Fruit fly (Drosophila melanogaster) whole organism, embryonic: ENCODE results near the gene Neurl4.

Experiments used
- ATbp ChIP-seq: fragments of 200-800 bp; sonication (Bioruptor generic); optimal IDR thresholded peaks from 2 replicates; lab custom pipeline; 2017; ENCODE audit warnings: missing biosample characterization, mild to moderate bottlenecking, missing genetic modification characterization, missing genetic modification reagents
- Ada2b ChIP-seq: fragments of 200-800 bp; sonication (Bioruptor generic); IDR thresholded peaks from 2 replicates; pipeline ENCODE4 v1.3.6; 2022; ENCODE audit warnings: missing biosample characterization, missing genetic modification characterization
- Adf1 ChIP-seq: fragments of 200-800 bp; sonication (Bioruptor generic); IDR thresholded peaks from 2 replicates; pipeline ENCODE4 v1.3.6; 2022; ENCODE audit warnings: missing biosample characterization, missing genetic modification characterization
- Aef1 ChIP-seq: fragments of 200-800 bp; sonication (Bioruptor generic); IDR thresholded peaks from 3 replicates; pipeline ENCODE4 v1.3.6; 2022; ENCODE audit warnings: missing biosample characterization, missing genetic modification characterization
- Atf-2 ChIP-seq: fragments of 200-800 bp; sonication (Bioruptor generic); optimal IDR thresholded peaks from 2 replicates; lab custom pipeline; 2016; ENCODE audit warnings: missing biosample characterization, missing genetic modification characterization
- B-H1 ChIP-seq: fragments of 200-800 bp; sonication (Bioruptor generic); IDR thresholded peaks from 3 replicates; pipeline ENCODE4 v1.3.6; 2022; ENCODE audit warnings: missing biosample characterization, missing genetic modification characterization
- CG10959 ChIP-seq: fragments of 200-800 bp; sonication (Bioruptor generic); IDR thresholded peaks from 2 replicates; pipeline ENCODE4 v1.3.6; 2022; ENCODE audit warnings: missing biosample characterization, missing genetic modification characterization
- CG11560 ChIP-seq: fragments of 200-800 bp; sonication (Bioruptor generic); IDR thresholded peaks from 3 replicates; pipeline ENCODE4 v1.3.6; 2022; ENCODE audit warnings: missing biosample characterization, missing genetic modification characterization
- CG12071 ChIP-seq: fragments of 200-800 bp; sonication (Bioruptor generic); optimal IDR thresholded peaks from 3 replicates; lab custom pipeline; 2018; ENCODE audit warnings: missing biosample characterization, mild to moderate bottlenecking, missing genetic modification characterization
- CG12236 ChIP-seq: fragments of 200-800 bp; sonication (Bioruptor generic); optimal IDR thresholded peaks from 2 replicates; lab custom pipeline; 2016; ENCODE audit warnings: missing biosample characterization, missing genetic modification characterization
- CG15514 ChIP-seq: fragments of 200-800 bp; sonication (Bioruptor generic); optimal IDR thresholded peaks from 3 replicates; lab custom pipeline; 2017; ENCODE audit warnings: missing biosample characterization, missing genetic modification characterization, mild to moderate bottlenecking, moderate library complexity, missing genetic modification reagents
- CG17359 ChIP-seq: fragments of 200-800 bp; sonication (Bioruptor generic); optimal IDR thresholded peaks from 3 replicates; lab custom pipeline; 2018; ENCODE audit warnings: missing biosample characterization, mild to moderate bottlenecking, missing genetic modification characterization, moderate library complexity
- CG18011 ChIP-seq: fragments of 200-800 bp; sonication (Bioruptor generic); optimal IDR thresholded peaks from 2 replicates; lab custom pipeline; 2017; ENCODE audit warnings: missing biosample characterization, missing genetic modification characterization, mild to moderate bottlenecking, moderate library complexity, missing genotype
- CG2202 ChIP-seq: fragments of 200-800 bp; sonication (Bioruptor generic); optimal IDR thresholded peaks from 2 replicates; lab custom pipeline; 2018; ENCODE audit warnings: missing biosample characterization, mild to moderate bottlenecking, missing genetic modification characterization
- CG30431 ChIP-seq: fragments of 200-800 bp; sonication (Bioruptor generic); optimal IDR thresholded peaks from 2 replicates; lab custom pipeline; 2017; ENCODE audit warnings: missing biosample characterization, missing genetic modification characterization
- CG31388 ChIP-seq: fragments of 200-800 bp; sonication (Bioruptor generic); optimal IDR thresholded peaks from 2 replicates; lab custom pipeline; 2016; ENCODE audit warnings: missing biosample characterization, missing genetic modification characterization
- CG32532 ChIP-seq: fragments of 200-800 bp; sonication (Bioruptor generic); IDR thresholded peaks from 2 replicates; pipeline ENCODE4 v1.3.6; 2022; ENCODE audit warnings: missing biosample characterization, missing genetic modification characterization
- CG6683 ChIP-seq: fragments of 200-800 bp; sonication (Bioruptor generic); optimal IDR thresholded peaks from 2 replicates; lab custom pipeline; 2017; ENCODE audit warnings: missing biosample characterization, mild to moderate bottlenecking, missing genetic modification characterization, missing genetic modification reagents
- CG7372 ChIP-seq: fragments of 200-800 bp; sonication (Bioruptor generic); IDR thresholded peaks from 2 replicates; pipeline ENCODE4 v1.3.6; 2022; ENCODE audit warnings: missing biosample characterization, missing genetic modification characterization
- CG8924 ChIP-seq: fragments of 200-800 bp; optimal IDR thresholded peaks from 3 replicates; lab custom pipeline; 2019; ENCODE audit warnings: missing biosample characterization, mild to moderate bottlenecking, missing genetic modification characterization, moderate library complexity
- ERR ChIP-seq: fragments of 200-800 bp; sonication (Bioruptor generic); optimal IDR thresholded peaks from 2 replicates; lab custom pipeline; 2016; ENCODE audit warnings: missing biosample characterization, missing genetic modification characterization
- Hr3 ChIP-seq: fragments of 200-800 bp; sonication (Bioruptor generic); optimal IDR thresholded peaks from 3 replicates; lab custom pipeline; 2016; ENCODE audit warnings: missing biosample characterization, missing genetic modification characterization
- NK7.1 ChIP-seq: fragments of 200-800 bp; sonication (Bioruptor generic); optimal IDR thresholded peaks from 3 replicates; lab custom pipeline; 2016; ENCODE audit warnings: missing biosample characterization, missing genetic modification characterization
- Optix ChIP-seq: fragments of 200-800 bp; sonication (Bioruptor generic); IDR thresholded peaks from 3 replicates; pipeline ENCODE4 v1.3.6; 2022; ENCODE audit warnings: missing biosample characterization, missing genetic modification characterization
- Rfx ChIP-seq: fragments of 200-800 bp; sonication (Bioruptor generic); IDR thresholded peaks from 2 replicates; pipeline ENCODE4 v1.3.6; 2022; ENCODE audit warnings: missing biosample characterization, missing genetic modification characterization
- TFAM ChIP-seq: fragments of 200-800 bp; sonication (Bioruptor generic); optimal IDR thresholded peaks from 2 replicates; lab custom pipeline; 2017; ENCODE audit warnings: missing biosample characterization, missing genetic modification characterization, inconsistent platforms
- ap ChIP-seq: fragments of 200-800 bp; sonication (Bioruptor generic); IDR thresholded peaks from 2 replicates; pipeline ENCODE4 v1.3.6; 2022; ENCODE audit warnings: missing biosample characterization, missing genetic modification characterization
- ash1 ChIP-seq: fragments of 200-800 bp; sonication (Bioruptor generic); optimal IDR thresholded peaks from 2 replicates; lab custom pipeline; 2018; ENCODE audit warnings: missing biosample characterization, mild to moderate bottlenecking, missing genetic modification characterization
- corto ChIP-seq: fragments of 200-800 bp; sonication (Bioruptor generic); optimal IDR thresholded peaks from 2 replicates; lab custom pipeline; 2016; ENCODE audit warnings: missing biosample characterization, mild to moderate bottlenecking, missing genetic modification characterization, moderate library complexity
- crp ChIP-seq, 2 experiments: fragments of 200-800 bp; sonication (Bioruptor generic); optimal IDR thresholded peaks; 2 replicates in 1 of 2; 3 replicates in 1 of 2; lab custom pipeline; 2017; ENCODE audit warnings: missing biosample characterization in 2 of 2, missing genetic modification characterization in 2 of 2, mild to moderate bottlenecking in 1 of 2, moderate library complexity in 1 of 2
- danr ChIP-seq: fragments of 200-800 bp; sonication (Bioruptor generic); IDR thresholded peaks from 2 replicates; pipeline ENCODE4 v1.3.6; 2022; ENCODE audit warnings: missing biosample characterization, missing genetic modification characterization
- ems ChIP-seq: fragments of 200-800 bp; sonication (Bioruptor generic); optimal IDR thresholded peaks from 3 replicates; lab custom pipeline; 2016; ENCODE audit warnings: missing biosample characterization, missing genetic modification characterization
- exex ChIP-seq: fragments of 200-800 bp; sonication (Bioruptor generic); optimal IDR thresholded peaks from 4 replicates; lab custom pipeline; 2018; ENCODE audit warnings: missing biosample characterization, mild to moderate bottlenecking, missing genetic modification characterization, moderate library complexity
- fd3F ChIP-seq: fragments of 200-800 bp; sonication (Bioruptor generic); optimal IDR thresholded peaks from 2 replicates; lab custom pipeline; 2018; ENCODE audit warnings: missing biosample characterization, mild to moderate bottlenecking, missing genetic modification characterization, moderate library complexity
- gce ChIP-seq: fragments of 200-800 bp; sonication (Bioruptor generic); IDR thresholded peaks from 3 replicates; pipeline ENCODE4 v1.3.6; 2022; ENCODE audit warnings: missing biosample characterization, missing genetic modification characterization
- gcm ChIP-seq: fragments of 200-800 bp; sonication (Bioruptor generic); optimal IDR thresholded peaks from 2 replicates; lab custom pipeline; 2019; ENCODE audit warnings: missing biosample characterization, mild to moderate bottlenecking, missing genetic modification characterization, moderate library complexity
- gcm2 ChIP-seq: fragments of 200-800 bp; sonication (Bioruptor generic); optimal IDR thresholded peaks from 2 replicates; lab custom pipeline; 2016; ENCODE audit warnings: missing biosample characterization, missing genetic modification characterization
- grau ChIP-seq: fragments of 200-800 bp; optimal IDR thresholded peaks from 3 replicates; lab custom pipeline; 2019; ENCODE audit warnings: missing biosample characterization, mild to moderate bottlenecking, missing genetic modification characterization, moderate library complexity
- grn ChIP-seq: fragments of 200-800 bp; sonication (Bioruptor generic); optimal IDR thresholded peaks from 3 replicates; lab custom pipeline; 2017; ENCODE audit warnings: missing biosample characterization, missing genetic modification characterization
- ken ChIP-seq: fragments of 200-800 bp; sonication (Bioruptor generic); IDR thresholded peaks from 3 replicates; pipeline ENCODE4 v1.3.6; 2022; ENCODE audit warnings: missing biosample characterization, missing genetic modification characterization
- nerfin-2 ChIP-seq: fragments of 200-800 bp; sonication (Bioruptor generic); IDR thresholded peaks from 2 replicates; pipeline ENCODE4 v1.3.6; 2022; ENCODE audit warnings: missing biosample characterization, missing genetic modification characterization; ENCODE audit not compliant: partially characterized antibody
- p53 ChIP-seq: fragments of 200-800 bp; sonication (Bioruptor generic); optimal IDR thresholded peaks from 2 replicates; lab custom pipeline; 2016; ENCODE audit warnings: missing biosample characterization, missing genetic modification characterization
- pros ChIP-seq: fragments of 200-800 bp; sonication (Bioruptor generic); optimal IDR thresholded peaks from 3 replicates; lab custom pipeline; 2019; ENCODE audit warnings: missing biosample characterization, mild to moderate bottlenecking, missing genetic modification characterization, moderate library complexity
- ranshi ChIP-seq: fragments of 200-800 bp; sonication (Bioruptor generic); IDR thresholded peaks from 2 replicates; pipeline ENCODE4 v1.3.6; 2022; ENCODE audit warnings: missing biosample characterization, missing genetic modification characterization
- rib ChIP-seq: fragments of 200-800 bp; sonication (Bioruptor generic); IDR thresholded peaks from 2 replicates; pipeline ENCODE4 v1.3.6; 2022; ENCODE audit warnings: missing biosample characterization, missing genetic modification characterization
- ro ChIP-seq: fragments of 200-800 bp; sonication (Bioruptor generic); IDR thresholded peaks from 2 replicates; pipeline ENCODE4 v1.3.6; 2022; ENCODE audit warnings: missing biosample characterization, missing genetic modification characterization
- slp2 ChIP-seq: fragments of 200-800 bp; sonication (Bioruptor generic); optimal IDR thresholded peaks from 2 replicates; lab custom pipeline; 2016; ENCODE audit warnings: missing biosample characterization, missing genetic modification characterization
- sr ChIP-seq: fragments of 200-800 bp; sonication (Bioruptor generic); IDR thresholded peaks from 3 replicates; pipeline ENCODE4 v1.3.6; 2022; ENCODE audit warnings: missing biosample characterization, missing genetic modification characterization
- wdn ChIP-seq: fragments of 200-800 bp; sonication (Bioruptor generic); IDR thresholded peaks from 2 replicates; pipeline ENCODE4 v1.3.6; 2022; ENCODE audit warnings: missing biosample characterization, missing genetic modification characterization
- wor ChIP-seq: fragments of 200-800 bp; sonication (Bioruptor generic); IDR thresholded peaks from 2 replicates; pipeline ENCODE4 v1.3.6; 2022; ENCODE audit warnings: missing biosample characterization, missing genetic modification characterization
- yki ChIP-seq: fragments of >200 bp; optimal IDR thresholded peaks from 3 replicates; lab custom pipeline; 2018

Gene Neurl4

dm6 chr3L:14050944-14051548 lies 1.4 kb upstream of the Neurl4 start, which contains the start of gene CG6833 (continued):
- peak; percentile 69 for TF ChIP-seq CG15514 (GFP tag; lab: Kevin White, UChicago)
- no peak for TF ChIP-seq pros (GFP tag; lab: Kevin White, UChicago)
- no peak for TF ChIP-seq CG18011 (GFP tag; lab: Kevin White, UChicago)
- TF ChIP-seq wdn (GFP tag; lab: Robert Waterston, UW): peak; percentile 53; the same call in 1 of the 2 replicates
- no peak for TF ChIP-seq corto (GFP tag; lab: Kevin White, UChicago)
- peak; percentile 54 for TF ChIP-seq slp2
- no peak for TF ChIP-seq gcm2 (GFP tag; lab: Kevin White, UChicago)
- TF ChIP-seq Aef1 (GFP tag; lab: Robert Waterston, UW): peak; percentile 76
- peak; percentile 39; the same call in 1 of the 3 replicates for TF ChIP-seq CG11560 (tag; lab: Robert Waterston, UW)
- TF ChIP-seq Adf1: no peak
- TF ChIP-seq CG8924 (tag; lab: Kevin White, UChicago): peak; percentile 45
- peak; percentile 78 for TF ChIP-seq ranshi (GFP tag; lab: Robert Waterston, UW)
- peak; percentile 57 for TF ChIP-seq CG12071 (GFP tag; lab: Kevin White, UChicago)
- no peak for TF ChIP-seq gcm (GFP tag; lab: Kevin White, UChicago)
- TF ChIP-seq TFAM: no peak
- TF ChIP-seq CG17359: peak; percentile 55
- peak; percentile 53; the same call in 1 of the 3 replicates for TF ChIP-seq sr (GFP tag; lab: Robert Waterston, UW)
- TF ChIP-seq Atf-2 (GFP tag; lab: Kevin White, UChicago): peak; percentile 76
- no peak for TF ChIP-seq CG2202 (tag; lab: Kevin White, UChicago)
- TF ChIP-seq ATbp (GFP tag; lab: Kevin White, UChicago): no peak
- peak; percentile 62; the same call in 2 of the 3 replicates for TF ChIP-seq B-H1
- TF ChIP-seq CG12236 (GFP tag; lab: Kevin White, UChicago): peak; percentile 44
- no peak for TF ChIP-seq CG6683 (GFP tag; lab: Kevin White, UChicago)
- TF ChIP-seq Optix (GFP tag; lab: Robert Waterston, UW): peak; percentile 76
- TF ChIP-seq Rfx (GFP tag; lab: Robert Waterston, UW): peak; percentile 93
- TF ChIP-seq danr: peak; percentile 60
- TF ChIP-seq p53 (GFP tag; lab: Kevin White, UChicago): peak; percentile 16
- peak in 1 of 2 experiments; percentile 9 for TF ChIP-seq crp (GFP tag; optimal IDR thresholded peaks at IDR 0.05; lab: Kevin White, UChicago)
- peak; percentile 72; the same call in 1 of the 3 replicates for TF ChIP-seq gce
- TF ChIP-seq ash1 (GFP tag; lab: Kevin White, UChicago): peak; percentile 49
- TF ChIP-seq CG32532: peak; percentile 88
- no peak for TF ChIP-seq yki
- TF ChIP-seq fd3F (GFP tag; lab: Kevin White, UChicago): peak; percentile 8
- TF ChIP-seq CG30431 (GFP tag; lab: Kevin White, UChicago): peak; percentile 64
- TF ChIP-seq grau (tag; lab: Kevin White, UChicago): peak; percentile 59
- peak; percentile 49 for TF ChIP-seq ems (GFP tag; lab: Kevin White, UChicago)
- TF ChIP-seq CG7372: peak; percentile 76
- TF ChIP-seq ERR (GFP tag; lab: Kevin White, UChicago): peak; percentile 39
- TF ChIP-seq Hr3 (GFP tag; lab: Kevin White, UChicago): peak; percentile 67
- TF ChIP-seq ken: peak; percentile 87
- TF ChIP-seq wor (GFP tag; lab: Robert Waterston, UW): no peak
- peak; percentile 41 for TF ChIP-seq rib
- no peak for TF ChIP-seq exex (tag; lab: Kevin White, UChicago)
- peak; percentile 48; the same call in 1 of the 2 replicates for TF ChIP-seq ap
- TF ChIP-seq ro: no peak
- peak; percentile 78 for TF ChIP-seq NK7.1 (GFP tag; lab: Kevin White, UChicago)
- peak; percentile 76 for TF ChIP-seq Ada2b (GFP tag; lab: Robert Waterston, UW)
- peak; percentile 23 for TF ChIP-seq CG31388 (GFP tag; lab: Kevin White, UChicago)
- TF ChIP-seq nerfin-2 (GFP tag; lab: Robert Waterston, UW): no peak
- TF ChIP-seq CG10959 (GFP tag; lab: Robert Waterston, UW): peak; percentile 56
- TF ChIP-seq grn (GFP tag; lab: Kevin White, UChicago): no peak
